Fruit fly (Drosophila melanogaster) whole organism, embryonic: ENCODE data around the gene Ctu2.
A peak's percentile ranks its signal among the peaks of the same experiment; 100 is the strongest.

Experiments
- Adf1 ChIP-seq: fragments of 200-800 bp; sonication (Bioruptor generic); IDR thresholded peaks from 2 replicates; pipeline ENCODE4 v1.3.6; 2022; ENCODE audit warnings: missing biosample characterization, missing genetic modification characterization
- Atf6 ChIP-seq: fragments of 200-800 bp; sonication (Bioruptor generic); IDR thresholded peaks from 2 replicates; pipeline ENCODE4 v1.3.6; 2022; ENCODE audit warnings: missing biosample characterization, missing genetic modification characterization
- Blimp-1 ChIP-seq: fragments of 200-800 bp; sonication (Bioruptor generic); optimal IDR thresholded peaks from 3 replicates; lab custom pipeline; 2018; ENCODE audit warnings: missing biosample characterization, missing genetic modification characterization, mild to moderate bottlenecking, moderate library complexity, missing genetic modification reagents
- CG10267 ChIP-seq: fragments of 200-800 bp; sonication (Bioruptor generic); optimal IDR thresholded peaks from 2 replicates; lab custom pipeline; 2018; ENCODE audit warnings: missing biosample characterization, mild to moderate bottlenecking, missing genetic modification characterization, moderate library complexity
- CG10654 ChIP-seq: fragments of 200-800 bp; sonication (Bioruptor generic); optimal IDR thresholded peaks from 2 replicates; lab custom pipeline; 2016; ENCODE audit warnings: missing biosample characterization, missing genetic modification characterization
- CG11696 ChIP-seq: fragments of 200-800 bp; sonication (Bioruptor generic); IDR thresholded peaks from 2 replicates; pipeline ENCODE4 v1.3.6; 2022; ENCODE audit warnings: missing biosample characterization, missing genetic modification characterization
- CG13624 ChIP-seq: fragments of 200-800 bp; sonication (Bioruptor generic); optimal IDR thresholded peaks from 2 replicates; lab custom pipeline; 2016; ENCODE audit warnings: missing biosample characterization, missing genetic modification characterization
- CG15011 ChIP-seq: fragments of 200-800 bp; sonication (Bioruptor generic); optimal IDR thresholded peaks from 3 replicates; lab custom pipeline; 2018; ENCODE audit warnings: missing biosample characterization, mild to moderate bottlenecking, missing genetic modification characterization
- CG15514 ChIP-seq: fragments of 200-800 bp; sonication (Bioruptor generic); optimal IDR thresholded peaks from 3 replicates; lab custom pipeline; 2017; ENCODE audit warnings: missing biosample characterization, missing genetic modification characterization, mild to moderate bottlenecking, moderate library complexity, missing genetic modification reagents
- CG15601 ChIP-seq: fragments of 200-800 bp; sonication (Bioruptor generic); optimal IDR thresholded peaks from 3 replicates; lab custom pipeline; 2019; ENCODE audit warnings: missing biosample characterization, mild to moderate bottlenecking, missing genetic modification characterization, moderate library complexity
- CG17186 ChIP-seq: fragments of 200-800 bp; sonication (Bioruptor generic); optimal IDR thresholded peaks from 3 replicates; lab custom pipeline; 2017; ENCODE audit warnings: missing biosample characterization, missing genetic modification reagents, missing genetic modification characterization
- CG17361 ChIP-seq: fragments of 200-800 bp; sonication (Bioruptor generic); IDR thresholded peaks from 3 replicates; pipeline ENCODE4 v1.3.6; 2022; ENCODE audit warnings: missing biosample characterization, missing genetic modification characterization
- CG18262 ChIP-seq: fragments of 200-800 bp; optimal IDR thresholded peaks from 3 replicates; lab custom pipeline; 2019; ENCODE audit warnings: missing biosample characterization, mild to moderate bottlenecking, missing genetic modification characterization, moderate library complexity
- CG2120 ChIP-seq: fragments of 200-800 bp; sonication (Bioruptor generic); optimal IDR thresholded peaks from 3 replicates; lab custom pipeline; 2016; ENCODE audit warnings: missing biosample characterization, missing genetic modification characterization
- CG31224 ChIP-seq: fragments of 200-800 bp; sonication (Bioruptor generic); IDR thresholded peaks from 2 replicates; pipeline ENCODE4 v1.3.6; 2022; ENCODE audit warnings: missing biosample characterization, missing genetic modification characterization
- CG31365 ChIP-seq: fragments of 200-800 bp; sonication (Bioruptor generic); optimal IDR thresholded peaks from 2 replicates; lab custom pipeline; 2018; ENCODE audit warnings: missing biosample characterization, mild to moderate bottlenecking, missing genetic modification characterization
- CG3281 ChIP-seq: fragments of 200-800 bp; sonication (Bioruptor generic); optimal IDR thresholded peaks from 3 replicates; lab custom pipeline; 2017; ENCODE audit warnings: missing biosample characterization, mild to moderate bottlenecking, missing genetic modification characterization
- CG34422 ChIP-seq: fragments of 200-800 bp; sonication (Bioruptor generic); IDR thresholded peaks from 3 replicates; pipeline ENCODE4 v1.3.6; 2022; ENCODE audit warnings: missing biosample characterization, missing genetic modification characterization
- CG4328 ChIP-seq: fragments of 200-800 bp; sonication (Bioruptor generic); optimal IDR thresholded peaks from 3 replicates; lab custom pipeline; 2017; ENCODE audit warnings: missing biosample characterization, missing genetic modification reagents, missing genetic modification characterization
- CG4730 ChIP-seq: fragments of 200-800 bp; sonication (Bioruptor generic); IDR thresholded peaks from 2 replicates; pipeline ENCODE4 v1.3.6; 2022; ENCODE audit warnings: missing biosample characterization, missing genetic modification characterization
- CG5245 ChIP-seq: fragments of 200-800 bp; sonication (Bioruptor generic); optimal IDR thresholded peaks from 3 replicates; lab custom pipeline; 2016; ENCODE audit warnings: missing biosample characterization, missing genetic modification characterization
- CG5953 ChIP-seq: fragments of 200-800 bp; sonication (Bioruptor generic); IDR thresholded peaks from 2 replicates; pipeline ENCODE4 v1.3.6; 2022; ENCODE audit warnings: missing biosample characterization, missing genetic modification characterization
- CG6272 ChIP-seq: fragments of 200-800 bp; sonication (Bioruptor generic); IDR thresholded peaks from 2 replicates; pipeline ENCODE4 v1.3.6; 2022; ENCODE audit warnings: missing biosample characterization, missing genetic modification characterization
- CG6813 ChIP-seq: fragments of 200-800 bp; sonication (Bioruptor generic); optimal IDR thresholded peaks from 2 replicates; lab custom pipeline; 2017; ENCODE audit warnings: missing biosample characterization, missing genetic modification characterization, mild to moderate bottlenecking, moderate library complexity, missing genetic modification reagents
- CG8478 ChIP-seq: fragments of >200 bp; optimal IDR thresholded peaks from 2 replicates; lab custom pipeline; 2018
- CG9797 ChIP-seq: fragments of 200-800 bp; sonication (Bioruptor generic); optimal IDR thresholded peaks from 3 replicates; lab custom pipeline; 2018; ENCODE audit warnings: missing biosample characterization, mild to moderate bottlenecking, missing genetic modification characterization
- CG9932 ChIP-seq: fragments of 200-800 bp; sonication (Bioruptor generic); IDR thresholded peaks from 2 replicates; pipeline ENCODE4 v1.3.6; 2022; ENCODE audit warnings: missing biosample characterization, missing genetic modification characterization
- Chrac-16 ChIP-seq: fragments of 200-800 bp; sonication (Bioruptor generic); optimal IDR thresholded peaks from 3 replicates; lab custom pipeline; 2016; ENCODE audit warnings: missing biosample characterization, missing genetic modification characterization
- CoRest ChIP-seq: fragments of 200-800 bp; sonication (Bioruptor generic); optimal IDR thresholded peaks from 3 replicates; lab custom pipeline; 2018; ENCODE audit warnings: missing biosample characterization, mild to moderate bottlenecking, missing genetic modification characterization, moderate library complexity
- D19A ChIP-seq: fragments of 200-800 bp; optimal IDR thresholded peaks from 3 replicates; lab custom pipeline; 2019; ENCODE audit warnings: missing biosample characterization, mild to moderate bottlenecking, missing genetic modification characterization, moderate library complexity
- Dll ChIP-seq: fragments of 200-800 bp; sonication (Bioruptor generic); IDR thresholded peaks from 4 replicates; pipeline ENCODE4 v1.3.6; 2022; ENCODE audit warnings: missing biosample characterization, missing genetic modification characterization; ENCODE audit not compliant: partially characterized antibody
- Fer1 ChIP-seq: fragments of 200-800 bp; sonication (Bioruptor generic); optimal IDR thresholded peaks from 2 replicates; lab custom pipeline; 2017; ENCODE audit warnings: missing biosample characterization, mild to moderate bottlenecking, missing genetic modification characterization
- HHEX ChIP-seq: fragments of 200-800 bp; sonication (Bioruptor generic); optimal IDR thresholded peaks from 3 replicates; lab custom pipeline; 2017; ENCODE audit warnings: missing biosample characterization, mild to moderate bottlenecking, missing genetic modification characterization, missing genetic modification reagents
- HLH3B ChIP-seq: fragments of 200-800 bp; sonication (Bioruptor generic); IDR thresholded peaks from 2 replicates; pipeline ENCODE4 v1.3.6; 2022; ENCODE audit warnings: missing biosample characterization, missing genetic modification characterization
- Hand ChIP-seq: fragments of 200-800 bp; sonication (Bioruptor generic); optimal IDR thresholded peaks from 2 replicates; lab custom pipeline; 2017; ENCODE audit warnings: mild to moderate bottlenecking, missing biosample characterization, missing genetic modification reagents, missing genetic modification characterization
- NFAT ChIP-seq: fragments of 200-800 bp; sonication (Bioruptor generic); IDR thresholded peaks from 2 replicates; pipeline ENCODE4 v1.3.6; 2022; ENCODE audit warnings: missing biosample characterization, missing genetic modification characterization
- Sox102F ChIP-seq: fragments of 200-800 bp; sonication (Bioruptor generic); optimal IDR thresholded peaks from 2 replicates; lab custom pipeline; 2018; ENCODE audit warnings: missing biosample characterization, mild to moderate bottlenecking, missing genetic modification characterization, moderate library complexity
- ac ChIP-seq: fragments of 200-800 bp; sonication (Bioruptor generic); optimal IDR thresholded peaks from 3 replicates; lab custom pipeline; 2017; ENCODE audit warnings: missing biosample characterization, mild to moderate bottlenecking, missing genetic modification characterization
- caup ChIP-seq: fragments of 200-800 bp; sonication (Bioruptor generic); optimal IDR thresholded peaks from 3 replicates; lab custom pipeline; 2017; ENCODE audit warnings: missing biosample characterization, mild to moderate bottlenecking, missing genetic modification characterization, moderate library complexity; ENCODE audit not compliant: severe bottlenecking
- crc ChIP-seq: fragments of 200-800 bp; sonication (Bioruptor generic); optimal IDR thresholded peaks from 2 replicates; lab custom pipeline; 2016; ENCODE audit warnings: missing biosample characterization, missing genetic modification characterization
- emc ChIP-seq: fragments of 200-800 bp; sonication (Bioruptor generic); optimal IDR thresholded peaks from 2 replicates; lab custom pipeline; 2016; ENCODE audit warnings: missing biosample characterization, missing genetic modification characterization
- ewg ChIP-seq: fragments of 200-800 bp; sonication (Bioruptor generic); optimal IDR thresholded peaks from 3 replicates; lab custom pipeline; 2017; ENCODE audit warnings: mild to moderate bottlenecking, missing biosample characterization, missing genetic modification reagents, missing genetic modification characterization
- gem ChIP-seq: fragments of 200-800 bp; sonication (Bioruptor generic); optimal IDR thresholded peaks from 2 replicates; lab custom pipeline; 2019; ENCODE audit warnings: missing biosample characterization, mild to moderate bottlenecking, missing genetic modification characterization, moderate library complexity
- jing ChIP-seq: fragments of 200-800 bp; sonication (Bioruptor generic); optimal IDR thresholded peaks from 2 replicates; lab custom pipeline; 2018; ENCODE audit warnings: missing biosample characterization, mild to moderate bottlenecking, missing genetic modification characterization
- lmd ChIP-seq: fragments of 200-800 bp; sonication (Bioruptor generic); IDR thresholded peaks from 2 replicates; pipeline ENCODE4 v1.3.6; 2022; ENCODE audit warnings: missing biosample characterization, missing genetic modification characterization
- mirr ChIP-seq: fragments of 200-800 bp; sonication (Bioruptor generic); optimal IDR thresholded peaks from 3 replicates; lab custom pipeline; 2018; ENCODE audit warnings: missing biosample characterization, mild to moderate bottlenecking, missing genetic modification characterization
- pzg ChIP-seq: fragments of 200-800 bp; sonication (Bioruptor generic); optimal IDR thresholded peaks from 3 replicates; lab custom pipeline; 2018; ENCODE audit warnings: missing biosample characterization, mild to moderate bottlenecking, missing genetic modification characterization, moderate library complexity
- rib ChIP-seq: fragments of 200-800 bp; sonication (Bioruptor generic); IDR thresholded peaks from 2 replicates; pipeline ENCODE4 v1.3.6; 2022; ENCODE audit warnings: missing biosample characterization, missing genetic modification characterization
- sens ChIP-seq: fragments of 200-800 bp; sonication (Bioruptor generic); peaks from one replicate; lab custom pipeline; 2016; ENCODE audit warnings: missing biosample characterization, missing genetic modification characterization
- stwl ChIP-seq: fragments of 200-800 bp; sonication (Bioruptor generic); optimal IDR thresholded peaks from 3 replicates; lab custom pipeline; 2018; ENCODE audit warnings: missing biosample characterization, mild to moderate bottlenecking, missing genetic modification characterization, moderate library complexity
- sug ChIP-seq: fragments of 200-800 bp; optimal IDR thresholded peaks from 2 replicates; lab custom pipeline; 2019; ENCODE audit warnings: missing biosample characterization, mild to moderate bottlenecking, missing genetic modification characterization, moderate library complexity
- tna ChIP-seq: fragments of 200-800 bp; sonication (Bioruptor generic); IDR thresholded peaks from 2 replicates; pipeline ENCODE4 v1.3.6; 2022; ENCODE audit warnings: missing biosample characterization, missing genetic modification characterization; ENCODE audit not compliant: partially characterized antibody

Ctu2 gene

DNA sequence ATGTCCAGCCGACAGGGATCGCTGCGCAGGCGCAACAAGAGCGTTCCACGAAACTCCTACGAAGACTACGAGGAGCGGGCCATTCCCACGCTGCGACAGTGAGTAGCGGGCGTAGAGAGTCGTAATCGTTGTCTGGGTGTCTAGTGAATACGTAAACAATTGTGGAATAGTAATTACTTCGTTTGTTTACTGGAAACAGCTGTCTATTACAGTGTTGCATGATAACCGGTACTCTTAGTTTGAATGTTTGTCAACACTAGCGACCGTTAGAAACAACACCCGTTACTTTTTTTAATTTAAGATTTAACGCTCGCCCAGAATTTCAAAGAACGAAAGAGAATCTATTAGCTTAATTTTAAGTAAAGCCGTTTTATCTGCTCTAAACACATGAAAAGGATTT lies 37.0 kb upstream of the Ctu2 start, which contains the start of gene CG10165 (continued):
- TF ChIP-seq rib (GFP tag; lab: Robert Waterston, UW) (no peak), CG6272 (GFP tag; lab: Robert Waterston, UW) (no peak), Blimp-1 (no peak), CG8478 (no peak), pzg (GFP tag; lab: Kevin White, UChicago) (peak; percentile 43), Dll (GFP tag; lab: Robert Waterston, UW) (peak; percentile 45; the same call in 2 of the 4 replicates), CG34422 (GFP tag; lab: Robert Waterston, UW) (peak; percentile 36; the same call in 1 of the 3 replicates), CG31365 (tag; lab: Kevin White, UChicago) (no peak), sug (no peak), gem (tag; lab: Kevin White, UChicago) (no peak), Chrac-16 (GFP tag; lab: Kevin White, UChicago) (no peak), caup (GFP tag; lab: Kevin White, UChicago) (no peak), mirr (GFP tag; lab: Kevin White, UChicago) (no peak), ewg (GFP tag; lab: Kevin White, UChicago) (peak; percentile 33), Adf1 (GFP tag; lab: Robert Waterston, UW) (no peak), ac (GFP tag; lab: Kevin White, UChicago) (no peak), CG10267 (peak; percentile 94), Fer1 (GFP tag; lab: Kevin White, UChicago) (peak; percentile 2), HLH3B (GFP tag; lab: Robert Waterston, UW) (no peak), crc (GFP tag; lab: Kevin White, UChicago) (no peak), Sox102F (GFP tag; lab: Kevin White, UChicago) (no peak), stwl (tag; lab: Kevin White, UChicago) (peak; percentile 49), CG2120 (GFP tag; lab: Kevin White, UChicago) (peak; percentile 21), NFAT (GFP tag; lab: Robert Waterston, UW) (no peak), emc (no peak), jing (GFP tag; lab: Kevin White, UChicago) (no peak), CoRest (tag; lab: Kevin White, UChicago) (peak; percentile 4), CG15601 (tag; lab: Kevin White, UChicago) (no peak), CG5953 (no peak), CG18262 (tag; lab: Kevin White, UChicago) (no peak), sens (GFP tag; lab: Kevin White, UChicago) (peak; percentile 70), CG3281 (GFP tag; lab: Kevin White, UChicago) (no peak), CG6813 (GFP tag; lab: Kevin White, UChicago) (no peak), Atf6 (GFP tag; lab: Robert Waterston, UW) (peak; percentile 45; the same call in 1 of the 2 replicates), CG4328 (GFP tag; lab: Kevin White, UChicago) (no peak), CG15514 (GFP tag; lab: Kevin White, UChicago) (peak; percentile 22), D19A (tag; lab: Kevin White, UChicago) (no peak), CG17361 (GFP tag; lab: Robert Waterston, UW) (no peak), CG17186 (GFP tag; lab: Kevin White, UChicago) (no peak), CG9797 (GFP tag; lab: Kevin White, UChicago) (no peak), CG10654 (GFP tag; lab: Kevin White, UChicago) (no peak), CG15011 (GFP tag; lab: Kevin White, UChicago) (no peak), CG4730 (no peak), CG13624 (GFP tag; lab: Kevin White, UChicago) (no peak), tna (GFP tag; lab: Robert Waterston, UW) (no peak), HHEX (no peak), CG31224 (no peak), CG11696 (GFP tag; lab: Robert Waterston, UW) (no peak), CG5245 (GFP tag; lab: Kevin White, UChicago) (no peak), CG9932 (GFP tag; lab: Robert Waterston, UW) (no peak), Hand (GFP tag; lab: Kevin White, UChicago) (no peak), lmd (GFP tag; lab: Robert Waterston, UW) (no peak)
